Worm (Caenorhabditis elegans) whole organism, early embryonic: ENCODE data around the gene ncs-6.

Source experiments
- ama-1 ChIP-seq: fragments of 150-350 bp; optimal IDR thresholded peaks from 2 replicates; lab custom pipeline; 2014
- flt-1 ChIP-seq: fragments of 200-800 bp; sonication (Bioruptor generic); IDR thresholded peaks from 2 replicates; pipeline ENCODE4 v1.3.6; 2022; ENCODE audit warnings: missing genetic modification characterization, missing compliant biosample characterization
- tbx-37 ChIP-seq: fragments of 200-800 bp; sonication (Bioruptor generic); conservative IDR thresholded peaks from 2 replicates; pipeline ENCODE4 v1.3.6; 2022; ENCODE audit warnings: missing genetic modification reagents, missing genetic modification characterization, missing compliant biosample characterization
- tra-4 ChIP-seq: sonication (generic microtip); optimal IDR thresholded peaks from 2 replicates; lab custom pipeline; 2017; ENCODE audit warnings: missing genetic modification characterization, missing compliant biosample characterization

DNA sequence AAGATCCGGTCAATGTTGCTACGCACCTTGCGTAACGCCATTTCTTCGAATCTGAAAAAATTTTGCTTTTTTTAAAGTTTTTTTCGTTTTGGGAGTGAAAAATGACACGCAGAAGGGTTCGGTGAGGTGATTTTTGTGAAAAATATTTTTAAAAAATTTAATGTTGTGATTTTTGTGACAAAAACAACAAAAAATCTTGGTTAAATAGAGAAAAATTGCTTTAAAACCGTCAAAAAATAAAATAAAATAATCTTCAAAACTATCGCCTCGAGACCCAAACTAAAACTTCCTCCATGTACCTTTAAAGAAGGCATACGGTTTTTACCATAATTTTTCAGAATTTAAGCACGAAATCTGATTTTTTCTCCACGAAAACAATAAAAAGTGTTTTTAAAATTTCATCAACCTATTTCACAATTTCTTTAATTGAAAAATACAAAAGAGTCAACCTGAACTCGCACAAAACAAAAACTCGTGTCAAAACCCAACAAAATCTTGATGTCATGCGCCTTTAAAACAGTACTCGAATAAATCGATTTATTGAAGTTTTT lies 18.1 kb upstream of the ncs-6 start, which contains the start of gene apd-3:
- TF ChIP-seq ama-1 (lab: Kevin White, UChicago), result no peak
- TF ChIP-seq tbx-37 (GFP tag; lab: Robert Waterston, UW), result no peak
- TF ChIP-seq tra-4 (tag; lab: Kevin White, UChicago), result no peak
- no peak for TF ChIP-seq flt-1 (GFP tag; lab: Robert Waterston, UW)
